Worm (Caenorhabditis elegans): ENCODE measurements around the gene srx-28.

srx-28 gene

DNA sequence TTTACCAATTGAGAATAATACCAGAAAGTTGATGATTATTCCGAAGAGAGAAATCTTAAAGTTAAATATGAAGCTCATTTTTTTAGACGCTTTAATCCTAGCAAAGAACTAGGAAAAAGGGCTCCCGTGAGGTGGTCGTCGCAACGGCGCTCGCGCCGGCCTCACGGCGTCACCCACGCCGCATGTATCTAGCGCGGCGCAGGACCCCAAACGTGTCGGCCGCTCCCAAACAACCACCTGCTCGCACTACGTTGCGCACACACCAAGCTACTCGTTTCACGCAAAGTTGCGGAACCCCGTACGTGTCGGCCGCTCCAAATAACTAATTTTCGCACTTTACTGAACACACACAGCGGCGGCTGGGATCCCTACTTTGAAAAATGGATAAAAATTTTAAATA, 10.7 kb downstream of the srx-28 start:
- TF ChIP-seq ztf-16 (tag; optimal IDR thresholded peaks at IDR 0.05) (no peak), nhr-11 (tag; optimal IDR thresholded peaks at IDR 0.05) (no peak), fkh-6 (tag; optimal IDR thresholded peaks at IDR 0.05) (no peak), T23F11.4 (GFP tag; optimal IDR thresholded peaks at IDR 0.05) (no peak)

DNA sequence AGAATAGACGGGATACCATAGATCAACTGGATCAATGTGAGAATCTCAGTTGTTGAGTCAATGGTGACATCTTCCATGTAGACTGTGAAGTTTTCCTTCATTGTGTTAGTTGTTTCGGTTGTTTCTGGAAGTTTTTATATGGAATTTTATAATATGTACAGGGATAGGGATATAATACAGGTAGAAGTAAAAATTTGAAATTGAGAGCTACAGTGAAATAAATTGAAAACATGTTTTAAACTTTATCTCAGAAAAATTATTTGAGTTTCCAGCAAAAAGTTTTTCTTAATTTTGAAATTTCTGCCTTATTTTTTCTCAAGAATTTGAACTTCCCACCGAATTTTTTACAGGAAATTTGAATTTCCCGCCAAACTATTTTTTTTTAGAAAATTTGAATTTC, 14.8 kb downstream of the srx-28 start, which contains the start of gene srg-62:
Gene srg-62 (minus strand): TSS at position 101 of the 400 bp plus-strand sequence.
- no peak for TF ChIP-seq syd-9 (tag; optimal IDR thresholded peaks at IDR 0.05)
- no peak for TF ChIP-seq unc-86 (tag; optimal IDR thresholded peaks at IDR 0.05)
- TF ChIP-seq dve-1 (tag; optimal IDR thresholded peaks at IDR 0.05): no peak
- TF ChIP-seq C08G9.2 (tag; optimal IDR thresholded peaks at IDR 0.05): no peak
- TF ChIP-seq nfya-1 (tag; optimal IDR thresholded peaks at IDR 0.05): no peak
- no peak for TF ChIP-seq ceh-18 (tag; optimal IDR thresholded peaks at IDR 0.05)
- TF ChIP-seq elt-4 (tag; optimal IDR thresholded peaks at IDR 0.05): no peak
- TF ChIP-seq hlh-15 (tag; optimal IDR thresholded peaks at IDR 0.05): no peak
- no peak for TF ChIP-seq ets-4 (tag; optimal IDR thresholded peaks at IDR 0.05)
- no peak for TF ChIP-seq nhr-11 (tag; optimal IDR thresholded peaks at IDR 0.05)
- TF ChIP-seq ceh-14 (tag; optimal IDR thresholded peaks at IDR 0.05): no peak
- TF ChIP-seq madf-2 (tag; optimal IDR thresholded peaks at IDR 0.05): no peak
- no peak for TF ChIP-seq fkh-6 (tag; optimal IDR thresholded peaks at IDR 0.05)
- TF ChIP-seq tbx-2 (tag; optimal IDR thresholded peaks at IDR 0.05): no peak
- TF ChIP-seq K09A11.1 (tag; optimal IDR thresholded peaks at IDR 0.05; ENCODE audit: insufficient read depth): no peak
- no peak for TF ChIP-seq pha-2 (tag; optimal IDR thresholded peaks at IDR 0.05)
- TF ChIP-seq sdc-2 (tag; optimal IDR thresholded peaks at IDR 0.05): no peak
- TF ChIP-seq ceh-45 (GFP tag; IDR thresholded peaks at IDR 0.05): no peak

DNA sequence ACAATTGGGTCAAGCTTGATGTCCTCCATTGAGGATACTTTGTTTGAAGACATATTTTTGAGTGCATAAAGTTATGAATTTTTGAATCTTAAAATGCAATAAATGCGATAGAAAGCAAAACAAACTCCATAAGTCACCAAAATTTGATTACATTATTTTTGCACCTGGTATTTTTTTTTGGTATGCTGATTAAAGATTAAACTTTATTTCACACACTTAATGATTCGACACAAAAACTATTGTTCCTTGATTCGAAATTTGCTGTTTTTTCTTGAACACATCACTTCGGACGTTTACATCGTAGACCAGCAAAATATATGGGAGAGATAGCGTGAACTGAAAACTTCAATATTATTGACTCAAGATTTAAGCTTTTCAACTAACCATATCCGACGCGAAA, 16.8 kb downstream of the srx-28 start, which contains the start of gene srg-61:
Gene srg-61 (minus strand): TSS at position 101 of the 400 bp plus-strand sequence.
- TF ChIP-seq fkh-10 (GFP tag; optimal IDR thresholded peaks at IDR 0.05): no peak
- TF ChIP-seq unc-55 (GFP tag; optimal IDR thresholded peaks at IDR 0.05): no peak
- TF ChIP-seq npax-4 (tag; optimal IDR thresholded peaks at IDR 0.05): no peak
- no peak for TF ChIP-seq ceh-34 (tag; optimal IDR thresholded peaks at IDR 0.05)
- TF ChIP-seq ceh-14 (tag; optimal IDR thresholded peaks at IDR 0.05): no peak
- no peak for TF ChIP-seq pros-1 (tag; optimal IDR thresholded peaks at IDR 0.05)

DNA sequence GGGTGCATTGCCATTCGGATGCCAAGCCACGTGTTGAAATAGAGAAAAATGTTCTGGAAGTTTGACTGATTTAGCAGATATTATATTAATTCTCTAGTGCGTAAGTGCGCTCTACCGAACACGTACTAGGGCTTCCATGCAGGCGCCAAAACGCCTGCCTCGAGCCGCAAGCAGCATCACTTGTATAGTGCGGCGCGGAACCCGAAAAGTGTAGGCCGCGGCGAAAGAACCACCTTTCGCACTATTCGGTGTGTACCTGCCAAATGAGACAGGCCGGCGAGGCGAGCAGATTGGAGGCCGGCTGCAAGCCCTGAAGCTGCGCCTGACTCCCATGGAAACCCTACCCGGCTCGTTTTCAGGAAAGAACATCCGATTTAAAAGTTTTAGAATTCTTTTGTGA, 17.5 kb downstream of the srx-28 start:
- TF ChIP-seq dve-1 (tag; optimal IDR thresholded peaks at IDR 0.05) (no peak), F13H6.1 (tag; optimal IDR thresholded peaks at IDR 0.05) (no peak), T23F11.4 (GFP tag; optimal IDR thresholded peaks at IDR 0.05) (no peak), tbx-2 (tag; optimal IDR thresholded peaks at IDR 0.05) (no peak), sox-4 (tag; optimal IDR thresholded peaks at IDR 0.05) (no peak), ets-4 (tag; optimal IDR thresholded peaks at IDR 0.05) (no peak), rnt-1 (tag; optimal IDR thresholded peaks at IDR 0.05) (no peak), pros-1 (tag; optimal IDR thresholded peaks at IDR 0.05) (no peak), ceh-9 (tag; optimal IDR thresholded peaks at IDR 0.05) (no peak), hlh-13 (GFP tag; optimal IDR thresholded peaks at IDR 0.05) (no peak), npax-4 (tag; optimal IDR thresholded peaks at IDR 0.05) (no peak), ceh-22 (tag; optimal IDR thresholded peaks at IDR 0.05) (no peak)

DNA sequence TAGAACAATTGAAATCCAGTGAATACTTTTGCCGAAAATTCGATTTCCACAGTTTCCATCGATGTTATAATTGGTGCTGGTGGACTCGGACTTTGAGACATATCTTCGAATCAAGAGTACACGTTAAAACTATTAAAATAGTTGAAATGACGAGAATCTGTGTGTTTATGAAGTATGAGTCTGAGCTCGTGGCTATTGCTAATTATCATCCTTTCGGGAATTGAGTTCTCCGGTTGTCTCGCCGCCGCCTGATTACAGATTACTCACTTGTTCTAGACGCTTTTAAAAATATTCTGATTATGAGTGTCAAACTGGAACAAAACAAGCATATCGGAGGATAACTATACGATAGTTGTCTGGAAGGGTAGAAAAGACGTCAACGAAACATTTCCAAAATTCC, 18.9 kb downstream of the srx-28 start, which contains the start of gene srg-56:
Gene srg-56 (minus strand): TSS at position 101 of the 400 bp plus-strand sequence.
- no peak for TF ChIP-seq rnt-1 (tag; optimal IDR thresholded peaks at IDR 0.05)
- TF ChIP-seq madf-2 (tag; optimal IDR thresholded peaks at IDR 0.05): no peak
- TF ChIP-seq K09A11.1 (tag; optimal IDR thresholded peaks at IDR 0.05; ENCODE audit: insufficient read depth): no peak
- TF ChIP-seq dmd-4 (tag; optimal IDR thresholded peaks at IDR 0.05; ENCODE audit: borderline replicate concordance): no peak
- no peak for TF ChIP-seq ceh-24 (tag; optimal IDR thresholded peaks at IDR 0.05)
- no peak for TF ChIP-seq ets-4 (tag; optimal IDR thresholded peaks at IDR 0.05)
- no peak for TF ChIP-seq ceh-30 (tag; optimal IDR thresholded peaks at IDR 0.05)
- no peak for TF ChIP-seq ttx-3 (tag; optimal IDR thresholded peaks at IDR 0.05)
- no peak for TF ChIP-seq ceh-6 (GFP tag; optimal IDR thresholded peaks at IDR 0.05)
- TF ChIP-seq ceh-34 (tag; optimal IDR thresholded peaks at IDR 0.05): no peak
- TF ChIP-seq sox-4 (tag; optimal IDR thresholded peaks at IDR 0.05): no peak
- TF ChIP-seq ceh-19 (GFP tag; optimal IDR thresholded peaks at IDR 0.05): no peak
- no peak for TF ChIP-seq F13H6.1 (tag; optimal IDR thresholded peaks at IDR 0.05)
- TF ChIP-seq pha-4 (tag; optimal IDR thresholded peaks at IDR 0.05): no peak
- no peak for TF ChIP-seq ztf-16 (tag; optimal IDR thresholded peaks at IDR 0.05)
